Fruit fly (Drosophila melanogaster) S2 (cell line): ENCODE results near the gene Arl2.

ENCODE experiments used
- CG8478 ChIP-seq: fragments of >200 bp; optimal IDR thresholded peaks from 2 replicates; lab custom pipeline; 2018
- CTCF ChIP-seq, 2 experiments: fragments of >200 bp; optimal IDR thresholded peaks; 2 replicates each; lab custom pipeline; 2018

dm6 chr3R:8354969-8355368 is 14.1 kb downstream of the Arl2 start:
- TF ChIP-seq CG8478 (lab: Kevin White, UChicago) (no peak), CTCF (optimal IDR thresholded peaks at IDR 0.05; lab: Kevin White, UChicago) (no peak)
